Worm (Caenorhabditis elegans) whole organism, young adult: Measurements from ENCODE around the gene fah-1.

Experiments used
- B0261.1 ChIP-seq: sonication (generic microtip); optimal IDR thresholded peaks from 2 replicates; lab custom pipeline; 2016; ENCODE audit warnings: mild to moderate bottlenecking, missing genetic modification characterization, moderate library complexity, missing compliant biosample characterization
- C06A6.2 ChIP-seq: fragments of 200-800 bp; sonication (Bioruptor generic); conservative IDR thresholded peaks from 2 replicates; pipeline ENCODE4 v1.3.6; 2022; ENCODE audit warnings: missing genetic modification characterization, missing compliant biosample characterization
- C17E4.6 ChIP-seq: fragments of 200-800 bp; sonication (Bioruptor generic); IDR thresholded peaks from 2 replicates; pipeline ENCODE4 v1.3.6; 2022; ENCODE audit warnings: missing genetic modification reagents, missing genetic modification characterization, missing compliant biosample characterization
- F23B12.7 ChIP-seq: sonication (generic microtip); optimal IDR thresholded peaks from 2 replicates; lab custom pipeline; 2017; ENCODE audit warnings: missing genetic modification characterization, mild to moderate bottlenecking, missing compliant biosample characterization, antibody characterized with exemption, moderate library complexity; ENCODE audit not compliant: insufficient read depth
- F33H1.4 ChIP-seq: fragments of 200-800 bp; sonication (Bioruptor generic); IDR thresholded peaks from 2 replicates; pipeline ENCODE4 v1.3.6; 2022; ENCODE audit warnings: missing genetic modification reagents, missing genetic modification characterization, missing compliant biosample characterization
- F52B5.7 ChIP-seq: sonication (generic microtip); optimal IDR thresholded peaks from 2 replicates; lab custom pipeline; 2016; ENCODE audit warnings: mild to moderate bottlenecking, missing genetic modification characterization, missing compliant biosample characterization
- K11D2.4 ChIP-seq: fragments of 200-800 bp; sonication (Bioruptor generic); IDR thresholded peaks from 2 replicates; pipeline ENCODE4 v1.3.6; 2022; ENCODE audit warnings: missing genetic modification reagents, missing genetic modification characterization, missing compliant biosample characterization
- K12H6.12 ChIP-seq: fragments of 200-800 bp; sonication (Bioruptor generic); optimal IDR thresholded peaks from 2 replicates; lab custom pipeline; 2018; ENCODE audit warnings: mild to moderate bottlenecking, missing genetic modification characterization, missing compliant biosample characterization
- T26A5.8 ChIP-seq: sonication (generic microtip); optimal IDR thresholded peaks from 2 replicates; lab custom pipeline; 2016; ENCODE audit warnings: missing genetic modification characterization, missing compliant biosample characterization
- Y53F4B.3 ChIP-seq: fragments of 200-800 bp; sonication (Bioruptor generic); IDR thresholded peaks from 2 replicates; pipeline ENCODE4 v1.3.6; 2022; ENCODE audit warnings: missing genetic modification reagents, missing genetic modification characterization, missing compliant biosample characterization
- Y56A3A.18 ChIP-seq: fragments of 200-800 bp; sonication (Bioruptor generic); IDR thresholded peaks from 2 replicates; pipeline ENCODE4 v1.3.6; 2022; ENCODE audit warnings: missing genetic modification reagents, missing genetic modification characterization, missing compliant biosample characterization
- Y95B8A.8 ChIP-seq: fragments of 200-800 bp; sonication (Bioruptor generic); IDR thresholded peaks from 2 replicates; pipeline ENCODE4 v1.3.6; 2022; ENCODE audit warnings: missing genetic modification reagents, missing genetic modification characterization, missing compliant biosample characterization
- ZK185.1 ChIP-seq: sonication (generic microtip); optimal IDR thresholded peaks from 2 replicates; lab custom pipeline; 2016; ENCODE audit warnings: mild to moderate bottlenecking, missing genetic modification characterization, missing compliant biosample characterization; ENCODE audit not compliant: poor library complexity, severe bottlenecking
- aptf-2 ChIP-seq: fragments of 200-800 bp; sonication (Bioruptor generic); conservative IDR thresholded peaks from 2 replicates; pipeline ENCODE4 v1.3.6; 2022; ENCODE audit warnings: missing genetic modification reagents, missing genetic modification characterization, missing compliant biosample characterization
- athp-1 ChIP-seq: sonication (generic microtip); optimal IDR thresholded peaks from 2 replicates; lab custom pipeline; 2017; ENCODE audit warnings: mild to moderate bottlenecking, missing genetic modification characterization, missing compliant biosample characterization
- attf-5 ChIP-seq: fragments of 200-800 bp; sonication (Bioruptor generic); optimal IDR thresholded peaks from 2 replicates; lab custom pipeline; 2018; ENCODE audit warnings: mild to moderate bottlenecking, missing genetic modification characterization, missing compliant biosample characterization
- bed-1 ChIP-seq: fragments of 200-800 bp; sonication (Bioruptor generic); IDR thresholded peaks from 2 replicates; pipeline ENCODE4 v1.3.6; 2022; ENCODE audit warnings: missing genetic modification reagents, missing genetic modification characterization, missing compliant biosample characterization
- bed-2 ChIP-seq: fragments of 200-800 bp; sonication (Bioruptor generic); IDR thresholded peaks from 2 replicates; pipeline ENCODE4 v1.3.6; 2022; ENCODE audit warnings: missing genetic modification reagents, missing genetic modification characterization, missing compliant biosample characterization
- cebp-2 ChIP-seq: fragments of 200-800 bp; sonication (Bioruptor generic); IDR thresholded peaks from 2 replicates; pipeline ENCODE4 v1.3.6; 2022; ENCODE audit warnings: missing genetic modification characterization, missing compliant biosample characterization
- ceh-27 ChIP-seq: fragments of 200-800 bp; sonication (Bioruptor generic); optimal IDR thresholded peaks from 2 replicates; lab custom pipeline; 2018; ENCODE audit warnings: mild to moderate bottlenecking, missing genetic modification characterization, moderate library complexity, missing compliant biosample characterization
- ceh-79 ChIP-seq: sonication (generic microtip); optimal IDR thresholded peaks from 2 replicates; lab custom pipeline; 2017; ENCODE audit warnings: mild to moderate bottlenecking, missing genetic modification characterization, missing compliant biosample characterization
- die-1 ChIP-seq: sonication (generic microtip); optimal IDR thresholded peaks from 2 replicates; lab custom pipeline; 2016; ENCODE audit warnings: missing genotype, mild to moderate bottlenecking, missing genetic modification characterization, missing compliant biosample characterization
- dox-1 ChIP-seq: fragments of 200-800 bp; sonication (Bioruptor generic); IDR thresholded peaks from 2 replicates; pipeline ENCODE4 v1.3.6; 2022; ENCODE audit warnings: missing genetic modification reagents, missing genetic modification characterization, missing compliant biosample characterization
- dpl-1 ChIP-seq: fragments of 150-350 bp; optimal IDR thresholded peaks from 2 replicates; lab custom pipeline; 2014; ENCODE audit warnings: missing biosample characterization, missing genetic modification reagents, missing genetic modification characterization
- egrh-3 ChIP-seq: fragments of 200-800 bp; sonication (Bioruptor generic); IDR thresholded peaks from 2 replicates; pipeline ENCODE4 v1.3.6; 2022; ENCODE audit warnings: missing genetic modification reagents, missing genetic modification characterization, missing compliant biosample characterization
- ekl-4 ChIP-seq: fragments of 200-800 bp; sonication (Bioruptor generic); IDR thresholded peaks from 2 replicates; pipeline ENCODE4 v1.3.6; 2022; ENCODE audit warnings: missing genetic modification reagents, missing genetic modification characterization, missing compliant biosample characterization
- gei-17 ChIP-seq: fragments of 200-800 bp; sonication (Bioruptor generic); optimal IDR thresholded peaks from 2 replicates; lab custom pipeline; 2018; ENCODE audit warnings: mild to moderate bottlenecking, missing genetic modification characterization, missing compliant biosample characterization
- hmg-20 ChIP-seq: fragments of 200-800 bp; sonication (Bioruptor generic); IDR thresholded peaks from 2 replicates; pipeline ENCODE4 v1.3.6; 2022; ENCODE audit warnings: missing genetic modification reagents, missing genetic modification characterization, missing compliant biosample characterization
- let-607 ChIP-seq, 2 experiments: fragments of 200-800 bp in 1 of 2; sonication (Bioruptor generic) in 1 of 2; sonication (generic microtip) in 1 of 2; optimal IDR thresholded peaks; 2 replicates each; lab custom pipeline; 2016 to 2018; ENCODE audit warnings: mild to moderate bottlenecking in 2 of 2, missing compliant biosample characterization in 2 of 2, missing genetic modification characterization in 2 of 2, moderate library complexity in 2 of 2, missing genotype in 1 of 2
- lin-35 ChIP-seq, 3 experiments: fragments of 150-350 bp in 2 of 3; sonication (generic microtip) in 1 of 3; optimal IDR thresholded peaks; 2 replicates each; lab custom pipeline; 2014 to 2018; ENCODE audit warnings: missing biosample characterization in 3 of 3, missing genetic modification characterization in 3 of 3, missing genetic modification reagents in 3 of 3
- lin-40 ChIP-seq: sonication (generic microtip); optimal IDR thresholded peaks from 2 replicates; lab custom pipeline; 2016; ENCODE audit warnings: missing genetic modification characterization, mild to moderate bottlenecking, missing compliant biosample characterization, missing genotype, missing genetic modification reagents
- lsl-1 ChIP-seq: fragments of 200-800 bp; sonication (Bioruptor generic); optimal IDR thresholded peaks from 2 replicates; lab custom pipeline; 2018; ENCODE audit warnings: mild to moderate bottlenecking, missing genetic modification characterization, moderate library complexity, missing compliant biosample characterization
- madf-3 ChIP-seq: fragments of 200-800 bp; sonication (Bioruptor generic); IDR thresholded peaks from 2 replicates; pipeline ENCODE4 v1.3.6; 2022; ENCODE audit warnings: missing genetic modification reagents, missing genetic modification characterization, missing compliant biosample characterization
- nhr-120 ChIP-seq: fragments of 200-800 bp; sonication (Bioruptor generic); IDR thresholded peaks from 2 replicates; pipeline ENCODE4 v1.3.6; 2022; ENCODE audit warnings: missing genetic modification characterization, missing compliant biosample characterization
- nhr-27 ChIP-seq: fragments of 200-800 bp; sonication (Bioruptor generic); optimal IDR thresholded peaks from 2 replicates; lab custom pipeline; 2018; ENCODE audit warnings: mild to moderate bottlenecking, missing genetic modification characterization, moderate library complexity, missing compliant biosample characterization
- nhr-80 ChIP-seq: sonication (generic microtip); optimal IDR thresholded peaks from 2 replicates; lab custom pipeline; 2016; ENCODE audit warnings: missing genetic modification characterization, missing compliant biosample characterization
- snpc-1.1 ChIP-seq: sonication (generic microtip); optimal IDR thresholded peaks from 2 replicates; lab custom pipeline; 2017; ENCODE audit warnings: missing genetic modification characterization, mild to moderate bottlenecking, missing compliant biosample characterization, antibody characterized with exemption, moderate library complexity, missing genotype, missing genetic modification reagents; ENCODE audit not compliant: insufficient read depth
- snpc-4 ChIP-seq, 5 experiments: fragments of 150-350 bp in 1 of 5; sonication (generic microtip) in 4 of 5; optimal IDR thresholded peaks; 2 replicates each; lab custom pipeline; 2014 to 2018; ENCODE audit warnings: missing genetic modification characterization in 5 of 5, missing biosample characterization in 3 of 5, antibody characterized with exemption in 2 of 5, mild to moderate bottlenecking in 2 of 5, missing compliant biosample characterization in 2 of 5, missing genotype in 2 of 5, moderate library complexity in 2 of 5, missing genetic modification reagents in 1 of 5
- tbx-9 ChIP-seq: sonication (generic microtip); optimal IDR thresholded peaks from 2 replicates; lab custom pipeline; 2016; ENCODE audit warnings: borderline replicate concordance, missing genetic modification characterization, inconsistent platforms, missing compliant biosample characterization
- zfh-2 ChIP-seq: fragments of 200-800 bp; sonication (Bioruptor generic); conservative IDR thresholded peaks from 2 replicates; pipeline ENCODE4 v1.3.6; 2022; ENCODE audit warnings: missing genetic modification reagents, missing genetic modification characterization, missing compliant biosample characterization
- ztf-25 ChIP-seq: fragments of 200-800 bp; sonication (Bioruptor generic); IDR thresholded peaks from 2 replicates; pipeline ENCODE4 v1.3.6; 2022; ENCODE audit warnings: missing genetic modification reagents, missing genetic modification characterization, missing compliant biosample characterization
- ztf-28 ChIP-seq: fragments of 200-800 bp; sonication (Bioruptor generic); IDR thresholded peaks from 2 replicates; pipeline ENCODE4 v1.3.6; 2022; ENCODE audit warnings: missing genetic modification reagents, missing genetic modification characterization, missing compliant biosample characterization
- ztf-6 ChIP-seq: fragments of 200-800 bp; sonication (Bioruptor generic); IDR thresholded peaks from 2 replicates; pipeline ENCODE4 v1.3.6; 2022; ENCODE audit warnings: missing genetic modification reagents, missing genetic modification characterization, missing compliant biosample characterization

fah-1 gene

ce11 chrX:6419113-6419512, 29.6 kb downstream of the fah-1 start:
- no peak for TF ChIP-seq ztf-25 (GFP tag; lab: Robert Waterston, UW)
- no peak for TF ChIP-seq bed-1 (GFP tag; lab: Robert Waterston, UW)
- no peak for TF ChIP-seq T26A5.8
- TF ChIP-seq dpl-1: no peak
- no peak for TF ChIP-seq F33H1.4 (GFP tag; lab: Robert Waterston, UW)
- TF ChIP-seq aptf-2 (GFP tag; lab: Robert Waterston, UW): no peak
- TF ChIP-seq lin-35 (GFP tag; optimal IDR thresholded peaks at IDR 0.05; lab: Kevin White, UChicago): no peak
- TF ChIP-seq K11D2.4 (GFP tag; lab: Robert Waterston, UW): no peak
- no peak for TF ChIP-seq nhr-80 (tag; lab: Kevin White, UChicago)
- TF ChIP-seq ztf-28 (GFP tag; lab: Robert Waterston, UW): no peak
- TF ChIP-seq bed-2: no peak
- TF ChIP-seq dox-1 (GFP tag; lab: Robert Waterston, UW): no peak
- TF ChIP-seq lsl-1 (GFP tag; lab: Kevin White, UChicago): no peak
- no peak for TF ChIP-seq nhr-120 (GFP tag; lab: Robert Waterston, UW)
- no peak for TF ChIP-seq K12H6.12 (tag; lab: Kevin White, UChicago)
- no peak for TF ChIP-seq egrh-3 (GFP tag; lab: Robert Waterston, UW)
- TF ChIP-seq hmg-20 (GFP tag; lab: Robert Waterston, UW): no peak

- TF ChIP-seq B0261.1 (tag; lab: Kevin White, UChicago): no peak
- TF ChIP-seq C06A6.2 (GFP tag; lab: Robert Waterston, UW): no peak
- TF ChIP-seq K11D2.4 (GFP tag; lab: Robert Waterston, UW): no peak
- no peak for TF ChIP-seq let-607 (tag; optimal IDR thresholded peaks at IDR 0.05; lab: Kevin White, UChicago)
- TF ChIP-seq snpc-1.1: no peak
- no peak for TF ChIP-seq ztf-28 (GFP tag; lab: Robert Waterston, UW)
- TF ChIP-seq F33H1.4 (GFP tag; lab: Robert Waterston, UW): no peak
- no peak for TF ChIP-seq ZK185.1
- no peak for TF ChIP-seq ceh-27
- TF ChIP-seq lin-40: no peak
- no peak for TF ChIP-seq ztf-6 (GFP tag; lab: Robert Waterston, UW)
- TF ChIP-seq gei-17 (GFP tag; lab: Kevin White, UChicago): no peak
- TF ChIP-seq C17E4.6: no peak
- TF ChIP-seq F52B5.7 (tag; lab: Kevin White, UChicago): no peak
These were observed 32.2 kb downstream of the fah-1 start, which contains the start of gene T22E5.6 for ce11 chrX:6416357-6417087. T22E5.6 (minus strand) TSS chrX:6416407.

ce11 chrX:6413583-6413982, 35.1 kb downstream of the fah-1 start:
- TF ChIP-seq ceh-79 (tag; lab: Kevin White, UChicago): no peak
- no peak for TF ChIP-seq bed-2
- no peak for TF ChIP-seq F23B12.7 (tag; lab: Kevin White, UChicago)
- TF ChIP-seq Y95B8A.8 (GFP tag; lab: Robert Waterston, UW): no peak
- no peak for TF ChIP-seq hmg-20 (GFP tag; lab: Robert Waterston, UW)
- no peak for TF ChIP-seq die-1
- TF ChIP-seq madf-3 (GFP tag; lab: Robert Waterston, UW): no peak
- TF ChIP-seq Y53F4B.3 (GFP tag; lab: Robert Waterston, UW): no peak
- no peak for TF ChIP-seq ekl-4
- no peak for TF ChIP-seq zfh-2 (GFP tag; lab: Robert Waterston, UW)
- no peak for TF ChIP-seq Y56A3A.18 (GFP tag; lab: Robert Waterston, UW)
- TF ChIP-seq attf-5 (GFP tag; lab: Kevin White, UChicago): no peak
- no peak for TF ChIP-seq snpc-4 (GFP tag; optimal IDR thresholded peaks at IDR 0.05; lab: Kevin White, UChicago)
- TF ChIP-seq snpc-4 (tag; optimal IDR thresholded peaks at IDR 0.05; lab: Kevin White, UChicago): no peak
- no peak for TF ChIP-seq nhr-80 (tag; lab: Kevin White, UChicago)
- no peak for TF ChIP-seq cebp-2 (GFP tag; lab: Robert Waterston, UW)
- TF ChIP-seq athp-1 (tag; lab: Kevin White, UChicago): no peak
- TF ChIP-seq nhr-27 (tag; lab: Kevin White, UChicago): no peak
- no peak for TF ChIP-seq tbx-9 (tag; lab: Kevin White, UChicago)
